Fruit fly (Drosophila melanogaster) whole organism, embryonic: ENCODE measurements around the gene Srp9.

ENCODE experiments used
- BtbVII ChIP-seq: fragments of 200-800 bp; sonication (Bioruptor generic); optimal IDR thresholded peaks from 3 replicates; lab custom pipeline; 2017; ENCODE audit warnings: missing biosample characterization, mild to moderate bottlenecking, missing genetic modification characterization
- Bteb2 ChIP-seq: fragments of 200-800 bp; sonication (Bioruptor generic); optimal IDR thresholded peaks from 2 replicates; lab custom pipeline; 2016; ENCODE audit warnings: missing biosample characterization, missing genetic modification characterization
- CG10431 ChIP-seq: fragments of 200-800 bp; sonication (Bioruptor generic); optimal IDR thresholded peaks from 3 replicates; lab custom pipeline; 2018; ENCODE audit warnings: missing biosample characterization, mild to moderate bottlenecking, missing genetic modification characterization
- CG10654 ChIP-seq: fragments of 200-800 bp; sonication (Bioruptor generic); optimal IDR thresholded peaks from 2 replicates; lab custom pipeline; 2016; ENCODE audit warnings: missing biosample characterization, missing genetic modification characterization
- CG11093 ChIP-seq: fragments of 200-800 bp; sonication (Bioruptor generic); IDR thresholded peaks from 3 replicates; pipeline ENCODE4 v1.3.6; 2022; ENCODE audit warnings: missing biosample characterization, missing genetic modification characterization
- CG11696 ChIP-seq: fragments of 200-800 bp; sonication (Bioruptor generic); IDR thresholded peaks from 2 replicates; pipeline ENCODE4 v1.3.6; 2022; ENCODE audit warnings: missing biosample characterization, missing genetic modification characterization
- CG12299 ChIP-seq: fragments of 200-800 bp; sonication (Bioruptor generic); optimal IDR thresholded peaks from 2 replicates; lab custom pipeline; 2018; ENCODE audit warnings: missing biosample characterization, mild to moderate bottlenecking, missing genetic modification characterization
- CG13894 ChIP-seq: fragments of 200-800 bp; sonication (Bioruptor generic); optimal IDR thresholded peaks from 3 replicates; lab custom pipeline; 2018; ENCODE audit warnings: missing biosample characterization, mild to moderate bottlenecking, missing genetic modification characterization, moderate library complexity
- CG1529 ChIP-seq: fragments of 200-800 bp; sonication (Bioruptor generic); optimal IDR thresholded peaks from 3 replicates; lab custom pipeline; 2018; ENCODE audit warnings: missing biosample characterization, missing genetic modification characterization
- CG17361 ChIP-seq: fragments of 200-800 bp; sonication (Bioruptor generic); IDR thresholded peaks from 3 replicates; pipeline ENCODE4 v1.3.6; 2022; ENCODE audit warnings: missing biosample characterization, missing genetic modification characterization
- CG31224 ChIP-seq: fragments of 200-800 bp; sonication (Bioruptor generic); IDR thresholded peaks from 2 replicates; pipeline ENCODE4 v1.3.6; 2022; ENCODE audit warnings: missing biosample characterization, missing genetic modification characterization
- CG32532 ChIP-seq: fragments of 200-800 bp; sonication (Bioruptor generic); IDR thresholded peaks from 2 replicates; pipeline ENCODE4 v1.3.6; 2022; ENCODE audit warnings: missing biosample characterization, missing genetic modification characterization
- CG4360 ChIP-seq: fragments of 200-800 bp; sonication (Bioruptor generic); IDR thresholded peaks from 2 replicates; pipeline ENCODE4 v1.3.6; 2022; ENCODE audit warnings: missing biosample characterization, missing genetic modification characterization
- CG6654 ChIP-seq: fragments of 200-800 bp; sonication (Bioruptor generic); optimal IDR thresholded peaks from 2 replicates; lab custom pipeline; 2017; ENCODE audit warnings: missing biosample characterization, mild to moderate bottlenecking, missing genetic modification characterization
- CG7963 ChIP-seq: fragments of 200-800 bp; sonication (Bioruptor generic); IDR thresholded peaks from 3 replicates; pipeline ENCODE4 v1.3.6; 2022; ENCODE audit warnings: missing biosample characterization, missing genetic modification characterization; ENCODE audit not compliant: partially characterized antibody
- CG8089 ChIP-seq: fragments of 200-800 bp; sonication (Bioruptor generic); optimal IDR thresholded peaks from 3 replicates; lab custom pipeline; 2016; ENCODE audit warnings: missing biosample characterization, missing genetic modification characterization
- CG9215 ChIP-seq: fragments of 200-800 bp; sonication (Bioruptor generic); IDR thresholded peaks from 2 replicates; pipeline ENCODE4 v1.3.6; 2022; ENCODE audit warnings: missing biosample characterization, missing genetic modification characterization
- CoRest ChIP-seq: fragments of 200-800 bp; sonication (Bioruptor generic); optimal IDR thresholded peaks from 3 replicates; lab custom pipeline; 2018; ENCODE audit warnings: missing biosample characterization, mild to moderate bottlenecking, missing genetic modification characterization, moderate library complexity
- Doc2 ChIP-seq: fragments of 200-800 bp; sonication (Bioruptor generic); IDR thresholded peaks from 2 replicates; pipeline ENCODE4 v1.3.6; 2022; ENCODE audit warnings: missing biosample characterization, missing genetic modification characterization
- Elba2 ChIP-seq: fragments of 200-800 bp; sonication (Bioruptor generic); optimal IDR thresholded peaks from 3 replicates; lab custom pipeline; 2016; ENCODE audit warnings: missing biosample characterization, missing genetic modification characterization
- HLH54F ChIP-seq: fragments of 200-800 bp; sonication (Bioruptor generic); optimal IDR thresholded peaks from 3 replicates; lab custom pipeline; 2016; ENCODE audit warnings: missing biosample characterization, missing genetic modification characterization
- HLHmδ ChIP-seq: fragments of 200-800 bp; sonication (Bioruptor generic); optimal IDR thresholded peaks from 2 replicates; lab custom pipeline; 2018; ENCODE audit warnings: missing biosample characterization, mild to moderate bottlenecking, missing genetic modification characterization, moderate library complexity
- Hr3 ChIP-seq: fragments of 200-800 bp; sonication (Bioruptor generic); optimal IDR thresholded peaks from 3 replicates; lab custom pipeline; 2016; ENCODE audit warnings: missing biosample characterization, missing genetic modification characterization
- Hsf ChIP-seq: fragments of 200-800 bp; sonication (Bioruptor generic); optimal IDR thresholded peaks from 3 replicates; lab custom pipeline; 2016; ENCODE audit warnings: missing biosample characterization, missing genetic modification characterization
- MTF-1 ChIP-seq: fragments of 200-800 bp; sonication (Bioruptor generic); optimal IDR thresholded peaks from 2 replicates; lab custom pipeline; 2018; ENCODE audit warnings: missing biosample characterization, mild to moderate bottlenecking, missing genetic modification characterization, borderline replicate concordance
- Mad ChIP-seq: fragments of 200-800 bp; sonication (Bioruptor generic); optimal IDR thresholded peaks from 2 replicates; lab custom pipeline; 2016; ENCODE audit warnings: missing biosample characterization, missing genetic modification characterization
- PHDP ChIP-seq: fragments of 200-800 bp; sonication (Bioruptor generic); optimal IDR thresholded peaks from 3 replicates; lab custom pipeline; 2018; ENCODE audit warnings: missing biosample characterization, mild to moderate bottlenecking, missing genetic modification characterization, moderate library complexity
- Sox102F ChIP-seq: fragments of 200-800 bp; sonication (Bioruptor generic); optimal IDR thresholded peaks from 2 replicates; lab custom pipeline; 2018; ENCODE audit warnings: missing biosample characterization, mild to moderate bottlenecking, missing genetic modification characterization, moderate library complexity
- Spps ChIP-seq: fragments of 200-800 bp; sonication (Bioruptor generic); optimal IDR thresholded peaks from 2 replicates; lab custom pipeline; 2018; ENCODE audit warnings: missing biosample characterization, mild to moderate bottlenecking, missing genetic modification characterization
- Ssrp ChIP-seq: fragments of 200-800 bp; sonication (Bioruptor generic); optimal IDR thresholded peaks from 2 replicates; lab custom pipeline; 2018; ENCODE audit warnings: missing biosample characterization, mild to moderate bottlenecking, missing genetic modification characterization, moderate library complexity
- Stat92E ChIP-seq, 3 experiments: fragments of >200 bp in 2 of 3; fragments of 200-800 bp in 1 of 3; sonication (Bioruptor generic) in 1 of 3; optimal IDR thresholded peaks; 2 replicates each; lab custom pipeline; 2017 to 2019; ENCODE audit warnings: missing biosample characterization in 3 of 3, missing genetic modification characterization in 3 of 3, mild to moderate bottlenecking in 1 of 3, moderate library complexity in 1 of 3
- Xbp1 ChIP-seq: fragments of 200-800 bp; sonication (Bioruptor generic); optimal IDR thresholded peaks from 3 replicates; lab custom pipeline; 2016; ENCODE audit warnings: missing biosample characterization, mild to moderate bottlenecking, missing genetic modification characterization
- YL-1 ChIP-seq: fragments of 200-800 bp; sonication (Bioruptor generic); optimal IDR thresholded peaks from 3 replicates; lab custom pipeline; 2017; ENCODE audit warnings: missing biosample characterization, mild to moderate bottlenecking, missing genetic modification characterization
- corto ChIP-seq: fragments of 200-800 bp; sonication (Bioruptor generic); optimal IDR thresholded peaks from 2 replicates; lab custom pipeline; 2016; ENCODE audit warnings: missing biosample characterization, mild to moderate bottlenecking, missing genetic modification characterization, moderate library complexity
- crp ChIP-seq, 2 experiments: fragments of 200-800 bp; sonication (Bioruptor generic); optimal IDR thresholded peaks; 2 replicates in 1 of 2; 3 replicates in 1 of 2; lab custom pipeline; 2017; ENCODE audit warnings: missing biosample characterization in 2 of 2, missing genetic modification characterization in 2 of 2, mild to moderate bottlenecking in 1 of 2, moderate library complexity in 1 of 2
- dati ChIP-seq: fragments of 200-800 bp; sonication (Bioruptor generic); IDR thresholded peaks from 2 replicates; pipeline ENCODE4 v1.3.6; 2022; ENCODE audit warnings: missing biosample characterization, missing genetic modification characterization
- disco-r ChIP-seq: fragments of 200-800 bp; sonication (Bioruptor generic); optimal IDR thresholded peaks from 2 replicates; lab custom pipeline; 2016; ENCODE audit warnings: missing biosample characterization, missing genetic modification characterization
- eyg ChIP-seq: fragments of 200-800 bp; sonication (Bioruptor generic); optimal IDR thresholded peaks from 3 replicates; lab custom pipeline; 2016; ENCODE audit warnings: missing biosample characterization, missing genetic modification characterization
- lbe ChIP-seq: fragments of 200-800 bp; sonication (Bioruptor generic); optimal IDR thresholded peaks from 2 replicates; lab custom pipeline; 2016; ENCODE audit warnings: missing biosample characterization, mild to moderate bottlenecking, missing genetic modification characterization
- pan ChIP-seq, 4 experiments: fragments of >200 bp in 3 of 4; fragments of 200-800 bp in 1 of 4; sonication (Bioruptor generic) in 1 of 4; optimal IDR thresholded peaks in 3 of 4; IDR thresholded peaks in 1 of 4; 2 replicates each; pipeline versions ENCODE4 v1.3.6 to Lab custom; 2017 to 2022; ENCODE audit warnings: missing biosample characterization in 2 of 4, missing genetic modification characterization in 2 of 4, mixed read lengths in 1 of 4
- pnt ChIP-seq: fragments of 200-800 bp; sonication (Bioruptor generic); optimal IDR thresholded peaks from 3 replicates; lab custom pipeline; 2016; ENCODE audit warnings: missing biosample characterization, missing genetic modification characterization
- sd ChIP-seq: fragments of 200-800 bp; sonication (Bioruptor generic); optimal IDR thresholded peaks from 3 replicates; lab custom pipeline; 2018; ENCODE audit warnings: missing biosample characterization, mild to moderate bottlenecking, missing genetic modification characterization, moderate library complexity
- so ChIP-seq: fragments of 200-800 bp; sonication (Bioruptor generic); IDR thresholded peaks from 3 replicates; pipeline ENCODE4 v1.3.6; 2022; ENCODE audit warnings: missing biosample characterization, missing genetic modification characterization
- ssp ChIP-seq: fragments of 200-800 bp; sonication (Bioruptor generic); IDR thresholded peaks from 2 replicates; pipeline ENCODE4 v1.3.6; 2022; ENCODE audit warnings: missing biosample characterization, missing genetic modification characterization
- tio ChIP-seq: fragments of 200-800 bp; sonication (Bioruptor generic); optimal IDR thresholded peaks from 2 replicates; lab custom pipeline; 2017; ENCODE audit warnings: missing biosample characterization, missing genetic modification characterization, inconsistent platforms
- tll ChIP-seq, 2 experiments: fragments of 200-800 bp in 1 of 2; fragments of >200 bp in 1 of 2; sonication (Bioruptor generic) in 1 of 2; optimal IDR thresholded peaks; 2 replicates each; lab custom pipeline; 2017 to 2019; ENCODE audit warnings: missing biosample characterization in 2 of 2, missing genetic modification characterization in 2 of 2, mild to moderate bottlenecking in 1 of 2, moderate library complexity in 1 of 2
- trem ChIP-seq: fragments of 200-800 bp; optimal IDR thresholded peaks from 3 replicates; lab custom pipeline; 2019; ENCODE audit warnings: missing biosample characterization, mild to moderate bottlenecking, missing genetic modification characterization, moderate library complexity
- wek ChIP-seq: fragments of 200-800 bp; sonication (Bioruptor generic); optimal IDR thresholded peaks from 3 replicates; lab custom pipeline; 2018; ENCODE audit warnings: missing biosample characterization, mild to moderate bottlenecking, missing genetic modification characterization, moderate library complexity

Srp9 gene

dm6 chr3L:7911765-7912556 is 24.2 kb upstream of the Srp9 start, which contains the start of the genes pbl and CG8281 (continued):
- peak; percentile 97 for TF ChIP-seq wek (GFP tag; lab: Kevin White, UChicago)
- TF ChIP-seq CG13894 (tag; lab: Kevin White, UChicago): peak; percentile 54
- TF ChIP-seq Mad (GFP tag; lab: Kevin White, UChicago): no peak
- no peak for TF ChIP-seq tll (GFP tag; optimal IDR thresholded peaks at IDR 0.05; lab: Kevin White, UChicago)
- TF ChIP-seq CG7963 (GFP tag; lab: Robert Waterston, UW): peak; percentile 67; the same call in 2 of the 3 replicates
- TF ChIP-seq CG4360: peak; percentile 99
- no peak for TF ChIP-seq CG31224
- peak; percentile 49 for TF ChIP-seq Sox102F (GFP tag; lab: Kevin White, UChicago)
- TF ChIP-seq tio (GFP tag; lab: Kevin White, UChicago): no peak
- peak; percentile 25 for TF ChIP-seq CG12299
- TF ChIP-seq pan (optimal IDR thresholded peaks at IDR 0.05; lab: Kevin White, UChicago): no peak
- peak in 1 of 2 experiments; percentile 54 for TF ChIP-seq pan (GFP tag; optimal IDR thresholded peaks at IDR 0.05 in 1 of 2, IDR thresholded peaks at IDR 0.05 in 1 of 2)
- TF ChIP-seq eyg: peak; percentile 30
- TF ChIP-seq CG11093: no peak
- TF ChIP-seq Hr3 (GFP tag; lab: Kevin White, UChicago): peak; percentile 63
- no peak for TF ChIP-seq disco-r (GFP tag; lab: Kevin White, UChicago)
- TF ChIP-seq CoRest: peak; percentile 62
- peak; percentile 69 for TF ChIP-seq CG32532 (GFP tag; lab: Robert Waterston, UW)
- TF ChIP-seq Spps (tag; lab: Kevin White, UChicago): no peak
- TF ChIP-seq CG11696 (GFP tag; lab: Robert Waterston, UW): peak; percentile 36; the same call in 1 of the 2 replicates
- TF ChIP-seq so (GFP tag; lab: Robert Waterston, UW): 0 out of 3 replicates have a peak, but pooled peaks have one; percentile 4
- TF ChIP-seq Stat92E (GFP tag; optimal IDR thresholded peaks at IDR 0.05; lab: Kevin White, UChicago): no peak
- TF ChIP-seq crp (GFP tag; optimal IDR thresholded peaks at IDR 0.05; lab: Kevin White, UChicago): peak in 1 of 2 experiments; percentile 12
- TF ChIP-seq CG10431 (GFP tag; lab: Kevin White, UChicago): no peak
- peak; percentile 60 for TF ChIP-seq BtbVII (GFP tag; lab: Kevin White, UChicago)
- TF ChIP-seq MTF-1 (GFP tag; lab: Kevin White, UChicago): no peak
- TF ChIP-seq dati (GFP tag; lab: Robert Waterston, UW): no peak
- peak; percentile 47 for TF ChIP-seq ssp (GFP tag; lab: Robert Waterston, UW)
- peak; percentile 66 for TF ChIP-seq PHDP (tag; lab: Kevin White, UChicago)
- no peak for TF ChIP-seq CG6654
- no peak for TF ChIP-seq corto (GFP tag; lab: Kevin White, UChicago)
- no peak for TF ChIP-seq HLH54F (GFP tag; lab: Kevin White, UChicago)
- TF ChIP-seq Hsf: peak; percentile 56
- TF ChIP-seq CG9215 (GFP tag; lab: Robert Waterston, UW): no peak
- no peak for TF ChIP-seq sd (tag; lab: Kevin White, UChicago)
- no peak for TF ChIP-seq Elba2 (GFP tag; lab: Kevin White, UChicago)
- TF ChIP-seq HLHmδ (GFP tag; lab: Kevin White, UChicago): peak; percentile 48
- TF ChIP-seq pnt (GFP tag; lab: Kevin White, UChicago): peak; percentile 21
- no peak for TF ChIP-seq lbe (GFP tag; lab: Kevin White, UChicago)
- TF ChIP-seq CG1529 (GFP tag; lab: Kevin White, UChicago): no peak
- peak; percentile 47 for TF ChIP-seq trem (tag; lab: Kevin White, UChicago)
- TF ChIP-seq CG17361: peak; percentile 81
- peak; percentile 68 for TF ChIP-seq YL-1 (GFP tag; lab: Kevin White, UChicago)
- no peak for TF ChIP-seq Bteb2 (GFP tag; lab: Kevin White, UChicago)
- peak; percentile 17 for TF ChIP-seq CG8089
- no peak for TF ChIP-seq Doc2 (GFP tag; lab: Robert Waterston, UW)
- no peak for TF ChIP-seq CG10654
- TF ChIP-seq Ssrp (tag; lab: Kevin White, UChicago): peak; percentile 30
- peak; percentile 60 for TF ChIP-seq Xbp1 (GFP tag; lab: Kevin White, UChicago)
